Worm (Caenorhabditis elegans) whole organism, late embryonic: ENCODE data around the gene rcq-5.

ENCODE experiments used
- K09A11.1 ChIP-seq: sonication (generic microtip); optimal IDR thresholded peaks from 2 replicates; lab custom pipeline; 2017; ENCODE audit warnings: antibody characterized with exemption, mild to moderate bottlenecking, missing genetic modification characterization, missing compliant biosample characterization; ENCODE audit not compliant: insufficient read depth
- ama-1 ChIP-seq: fragments of 150-350 bp; optimal IDR thresholded peaks from 2 replicates; lab custom pipeline; 2014
- ceh-31 ChIP-seq: sonication (generic microtip); optimal IDR thresholded peaks from 2 replicates; lab custom pipeline; 2016; ENCODE audit warnings: missing genetic modification characterization, missing compliant biosample characterization
- elt-4 ChIP-seq: sonication (generic microtip); optimal IDR thresholded peaks from 2 replicates; lab custom pipeline; 2016; ENCODE audit warnings: missing genetic modification characterization, missing compliant biosample characterization
- ets-4 ChIP-seq: sonication (generic microtip); optimal IDR thresholded peaks from 2 replicates; lab custom pipeline; 2016; ENCODE audit warnings: missing genetic modification characterization, missing compliant biosample characterization
- fkh-6 ChIP-seq: sonication (generic microtip); optimal IDR thresholded peaks from 2 replicates; lab custom pipeline; 2016; ENCODE audit warnings: missing genetic modification characterization, missing compliant biosample characterization
- lin-11 ChIP-seq: fragments of 200-800 bp; sonication (Bioruptor generic); optimal IDR thresholded peaks from 2 replicates; lab custom pipeline; 2018; ENCODE audit warnings: mild to moderate bottlenecking, missing genetic modification characterization, missing compliant biosample characterization
- nfya-1 ChIP-seq: sonication (generic microtip); optimal IDR thresholded peaks from 2 replicates; lab custom pipeline; 2017; ENCODE audit warnings: missing genetic modification characterization, mild to moderate bottlenecking, missing compliant biosample characterization, antibody characterized with exemption, moderate library complexity
- odd-2 ChIP-seq: sonication (generic microtip); optimal IDR thresholded peaks from 2 replicates; lab custom pipeline; 2017; ENCODE audit warnings: antibody characterized with exemption, mild to moderate bottlenecking, missing genetic modification characterization, missing compliant biosample characterization
- pag-3 ChIP-seq: sonication (generic microtip); optimal IDR thresholded peaks from 2 replicates; lab custom pipeline; 2016; ENCODE audit warnings: missing compliant biosample characterization, missing genetic modification characterization, borderline replicate concordance
- unc-55 ChIP-seq: sonication (generic microtip); optimal IDR thresholded peaks from 2 replicates; lab custom pipeline; 2017; ENCODE audit warnings: missing biosample characterization, missing genetic modification reagents, missing genetic modification characterization

DNA sequence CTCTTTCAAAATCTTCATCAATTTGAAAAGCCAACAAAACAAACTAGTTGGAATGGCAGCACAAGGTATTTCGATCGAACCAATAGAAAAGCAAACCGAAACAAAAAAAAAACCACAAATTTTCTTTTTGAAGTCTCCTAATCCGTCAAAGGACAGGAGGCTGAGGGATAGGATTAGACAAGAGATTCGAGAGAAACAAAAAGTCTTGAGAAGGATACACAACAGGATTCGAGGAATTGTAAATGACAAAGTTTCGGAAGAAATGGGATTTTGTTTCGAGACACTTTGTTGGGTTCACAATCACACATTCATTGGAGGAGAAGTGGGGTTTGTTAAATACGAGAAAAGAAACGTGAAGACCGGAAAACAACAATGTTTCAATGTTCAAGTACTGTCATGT, 43.2 kb upstream of the rcq-5 start:
- TF ChIP-seq unc-55 (GFP tag; lab: Kevin White, UChicago) (no peak), nfya-1 (tag; lab: Kevin White, UChicago) (no peak), K09A11.1 (tag; lab: Kevin White, UChicago) (no peak), pag-3 (no peak), lin-11 (tag; lab: Kevin White, UChicago) (no peak), elt-4 (no peak), odd-2 (tag; lab: Kevin White, UChicago) (no peak), ets-4 (tag; lab: Kevin White, UChicago) (no peak), ama-1 (no peak), ceh-31 (no peak), fkh-6 (no peak)
